Worm (Caenorhabditis elegans) whole organism, L4 larva: ENCODE data around the gene fog-2.

Source experiments
- F44E2.7 ChIP-seq: fragments of 200-800 bp; sonication (Bioruptor generic); IDR thresholded peaks from 2 replicates; pipeline ENCODE4 v2.1.2; 2022; ENCODE audit warnings: missing genetic modification characterization, missing compliant biosample characterization
- F49E8.2 ChIP-seq: sonication (generic microtip); optimal IDR thresholded peaks from 2 replicates; lab custom pipeline; 2016; ENCODE audit warnings: missing compliant biosample characterization, mild to moderate bottlenecking, missing genetic modification characterization, borderline replicate concordance
- ceh-28 ChIP-seq: fragments of 150-350 bp; optimal IDR thresholded peaks from 2 replicates; lab custom pipeline; 2014; ENCODE audit warnings: missing biosample characterization, missing genetic modification reagents, missing genetic modification characterization
- daf-8 ChIP-seq: fragments of 200-800 bp; sonication (Bioruptor generic); IDR thresholded peaks from 2 replicates; pipeline ENCODE4 v1.3.6; 2022; ENCODE audit warnings: missing genetic modification characterization, missing compliant biosample characterization
- hlh-30 ChIP-seq: sonication (generic microtip); optimal IDR thresholded peaks from 2 replicates; lab custom pipeline; 2017; ENCODE audit warnings: antibody characterized with exemption, mild to moderate bottlenecking, missing genetic modification characterization, missing compliant biosample characterization; ENCODE audit not compliant: insufficient read depth
- jun-1 ChIP-seq: fragments of 150-350 bp; optimal IDR thresholded peaks from 2 replicates; lab custom pipeline; 2014; ENCODE audit warnings: missing biosample characterization, missing genetic modification reagents, missing genetic modification characterization
- nhr-41 ChIP-seq: fragments of 200-800 bp; sonication (Bioruptor generic); IDR thresholded peaks from 2 replicates; pipeline ENCODE4 v1.3.6; 2022; ENCODE audit warnings: missing genetic modification reagents, missing genetic modification characterization, missing compliant biosample characterization
- nhr-77 ChIP-seq: fragments of 150-350 bp; optimal IDR thresholded peaks from 2 replicates; lab custom pipeline; 2014; ENCODE audit warnings: missing biosample characterization, missing genetic modification characterization
- pha-4 ChIP-seq, 2 experiments: fragments of 150-350 bp in 1 of 2; fragments of 200-800 bp in 1 of 2; sonication (Bioruptor generic) in 1 of 2; IDR thresholded peaks in 1 of 2; optimal IDR thresholded peaks in 1 of 2; 2 replicates each; pipeline versions ENCODE4 v1.3.6 to Lab custom; 2014 to 2022; ENCODE audit warnings: missing genetic modification characterization in 2 of 2, missing genetic modification reagents in 2 of 2, missing biosample characterization in 1 of 2, missing compliant biosample characterization in 1 of 2
- php-3 ChIP-seq: fragments of 200-800 bp; sonication (Bioruptor generic); IDR thresholded peaks from 2 replicates; pipeline ENCODE4 v1.3.6; 2022; ENCODE audit warnings: missing genetic modification reagents, missing genetic modification characterization, missing compliant biosample characterization
- saeg-2 ChIP-seq: fragments of 200-800 bp; sonication (Bioruptor generic); IDR thresholded peaks from 2 replicates; pipeline ENCODE4 v1.3.6; 2022; ENCODE audit warnings: missing genetic modification reagents, missing genetic modification characterization, missing compliant biosample characterization

DNA sequence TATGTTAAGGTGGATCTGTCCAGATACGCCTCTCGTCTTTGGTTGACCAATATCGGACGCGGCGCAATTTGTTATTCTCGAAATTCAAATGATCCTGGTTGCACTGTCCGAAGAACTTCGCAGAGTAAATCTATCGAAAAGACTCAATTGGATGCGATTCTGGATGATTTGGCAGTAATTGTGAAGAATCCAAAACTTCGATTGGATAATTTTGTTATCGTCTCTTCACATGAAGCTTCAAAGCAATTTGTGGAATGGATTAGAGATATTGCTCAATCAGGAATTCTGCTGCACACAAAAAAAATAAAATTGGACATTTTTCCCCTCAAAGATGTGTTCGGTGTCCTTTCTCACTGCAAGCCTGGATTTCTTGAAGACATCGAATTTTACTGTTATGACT lies 604 bp downstream of the fog-2 start:
- TF ChIP-seq hlh-30 (tag; lab: Kevin White, UChicago) (no peak), ceh-28 (tag; lab: Kevin White, UChicago) (no peak), nhr-77 (tag; lab: Kevin White, UChicago) (no peak), pha-4 (GFP tag; IDR thresholded peaks at IDR 0.05; lab: Robert Waterston, UW) (no peak), pha-4 (tag; optimal IDR thresholded peaks at IDR 0.05; lab: Kevin White, UChicago) (no peak), F44E2.7 (GFP tag; lab: Robert Waterston, UW) (no peak), saeg-2 (GFP tag; lab: Robert Waterston, UW) (no peak), php-3 (GFP tag; lab: Robert Waterston, UW) (no peak), nhr-41 (GFP tag; lab: Robert Waterston, UW) (no peak), jun-1 (no peak), daf-8 (GFP tag; lab: Robert Waterston, UW) (no peak), F49E8.2 (tag; lab: Kevin White, UChicago) (no peak)
